Fruit fly (Drosophila melanogaster) whole organism, embryonic: Measurements from ENCODE around the gene Phyhd1.

Experiments
- Atf3 ChIP-seq: fragments of 200-800 bp; sonication (Bioruptor generic); optimal IDR thresholded peaks from 3 replicates; lab custom pipeline; 2016; ENCODE audit warnings: missing biosample characterization, missing genetic modification characterization
- B-H2 ChIP-seq: fragments of 200-800 bp; sonication (Bioruptor generic); optimal IDR thresholded peaks from 2 replicates; lab custom pipeline; 2018; ENCODE audit warnings: missing biosample characterization, mild to moderate bottlenecking, missing genetic modification characterization
- CG10147 ChIP-seq: fragments of 200-800 bp; sonication (Bioruptor generic); optimal IDR thresholded peaks from 2 replicates; lab custom pipeline; 2019; ENCODE audit warnings: missing biosample characterization, mild to moderate bottlenecking, missing genetic modification characterization, moderate library complexity
- CG11398 ChIP-seq: fragments of 200-800 bp; sonication (Bioruptor generic); optimal IDR thresholded peaks from 2 replicates; lab custom pipeline; 2016; ENCODE audit warnings: missing biosample characterization, missing genetic modification characterization
- CG11504 ChIP-seq: fragments of 200-800 bp; sonication (Bioruptor generic); optimal IDR thresholded peaks from 3 replicates; lab custom pipeline; 2019; ENCODE audit warnings: missing biosample characterization, mild to moderate bottlenecking, missing genetic modification characterization, moderate library complexity
- CG16863 ChIP-seq: fragments of 200-800 bp; sonication (Bioruptor generic); optimal IDR thresholded peaks from 3 replicates; lab custom pipeline; 2016; ENCODE audit warnings: missing biosample characterization, missing genetic modification characterization
- CG17186 ChIP-seq: fragments of 200-800 bp; sonication (Bioruptor generic); optimal IDR thresholded peaks from 3 replicates; lab custom pipeline; 2017; ENCODE audit warnings: missing biosample characterization, missing genetic modification reagents, missing genetic modification characterization
- CG17359 ChIP-seq: fragments of 200-800 bp; sonication (Bioruptor generic); optimal IDR thresholded peaks from 3 replicates; lab custom pipeline; 2018; ENCODE audit warnings: missing biosample characterization, mild to moderate bottlenecking, missing genetic modification characterization, moderate library complexity
- CG2129 ChIP-seq: fragments of 200-800 bp; sonication (Bioruptor generic); IDR thresholded peaks from 2 replicates; pipeline ENCODE4 v1.3.6; 2022; ENCODE audit warnings: missing biosample characterization, missing genetic modification characterization; ENCODE audit not compliant: partially characterized antibody
- CG2199 ChIP-seq: fragments of 200-800 bp; sonication (Bioruptor generic); IDR thresholded peaks from 3 replicates; pipeline ENCODE4 v1.3.6; 2022; ENCODE audit warnings: missing biosample characterization, missing genetic modification characterization
- CG3995 ChIP-seq: fragments of 200-800 bp; sonication (Bioruptor generic); optimal IDR thresholded peaks from 3 replicates; lab custom pipeline; 2016; ENCODE audit warnings: missing biosample characterization, missing genetic modification characterization
- CG4424 ChIP-seq: fragments of 200-800 bp; sonication (Bioruptor generic); optimal IDR thresholded peaks from 3 replicates; lab custom pipeline; 2016; ENCODE audit warnings: missing biosample characterization, missing genetic modification characterization
- CG4730 ChIP-seq: fragments of 200-800 bp; sonication (Bioruptor generic); IDR thresholded peaks from 2 replicates; pipeline ENCODE4 v1.3.6; 2022; ENCODE audit warnings: missing biosample characterization, missing genetic modification characterization
- CG6813 ChIP-seq: fragments of 200-800 bp; sonication (Bioruptor generic); optimal IDR thresholded peaks from 2 replicates; lab custom pipeline; 2017; ENCODE audit warnings: missing biosample characterization, missing genetic modification characterization, mild to moderate bottlenecking, moderate library complexity, missing genetic modification reagents
- CG8290 ChIP-seq, 3 experiments: fragments of 200-800 bp; sonication (Bioruptor generic); optimal IDR thresholded peaks; 2 replicates each; lab custom pipeline; 2016 to 2019; ENCODE audit warnings: missing biosample characterization in 3 of 3, missing genetic modification characterization in 3 of 3, mild to moderate bottlenecking in 2 of 3, moderate library complexity in 1 of 3
- CG8359 ChIP-seq: fragments of 200-800 bp; sonication (Bioruptor generic); optimal IDR thresholded peaks from 2 replicates; lab custom pipeline; 2017; ENCODE audit warnings: missing biosample characterization, mild to moderate bottlenecking, missing genetic modification characterization, borderline replicate concordance
- CG9215 ChIP-seq: fragments of 200-800 bp; sonication (Bioruptor generic); IDR thresholded peaks from 2 replicates; pipeline ENCODE4 v1.3.6; 2022; ENCODE audit warnings: missing biosample characterization, missing genetic modification characterization
- CTCF ChIP-seq: fragments of 200-800 bp; sonication (Bioruptor generic); optimal IDR thresholded peaks from 2 replicates; lab custom pipeline; 2017; ENCODE audit warnings: missing biosample characterization, mild to moderate bottlenecking, missing genetic modification characterization, moderate library complexity
- Chrac-16 ChIP-seq: fragments of 200-800 bp; sonication (Bioruptor generic); optimal IDR thresholded peaks from 3 replicates; lab custom pipeline; 2016; ENCODE audit warnings: missing biosample characterization, missing genetic modification characterization
- D ChIP-seq, 2 experiments: fragments of 200-800 bp in 1 of 2; fragments of >200 bp in 1 of 2; sonication (Bioruptor generic) in 1 of 2; optimal IDR thresholded peaks; 2 replicates in 1 of 2; 3 replicates in 1 of 2; lab custom pipeline; 2017; ENCODE audit warnings: mild to moderate bottlenecking in 1 of 2, missing biosample characterization in 1 of 2, missing genetic modification characterization in 1 of 2, missing genetic modification reagents in 1 of 2
- Dek ChIP-seq: fragments of 200-800 bp; sonication (Bioruptor generic); optimal IDR thresholded peaks from 3 replicates; lab custom pipeline; 2019; ENCODE audit warnings: missing biosample characterization, mild to moderate bottlenecking, missing genetic modification characterization, moderate library complexity
- E2f2 ChIP-seq: fragments of 200-800 bp; sonication (Bioruptor generic); IDR thresholded peaks from 2 replicates; pipeline ENCODE4 v1.3.6; 2022; ENCODE audit warnings: missing biosample characterization, missing genetic modification characterization
- HLH4C ChIP-seq: fragments of 200-800 bp; sonication (Bioruptor generic); IDR thresholded peaks from 3 replicates; pipeline ENCODE4 v1.3.6; 2022; ENCODE audit warnings: missing biosample characterization, missing genetic modification characterization; ENCODE audit not compliant: partially characterized antibody
- MTF-1 ChIP-seq: fragments of 200-800 bp; sonication (Bioruptor generic); optimal IDR thresholded peaks from 2 replicates; lab custom pipeline; 2018; ENCODE audit warnings: missing biosample characterization, mild to moderate bottlenecking, missing genetic modification characterization, borderline replicate concordance
- NC2β ChIP-seq: fragments of 200-800 bp; sonication (Bioruptor generic); optimal IDR thresholded peaks from 2 replicates; lab custom pipeline; 2016; ENCODE audit warnings: missing biosample characterization, missing genetic modification characterization
- Ptx1 ChIP-seq: fragments of 200-800 bp; sonication (Bioruptor generic); IDR thresholded peaks from 2 replicates; pipeline ENCODE4 v1.3.6; 2022; ENCODE audit warnings: missing biosample characterization, missing genetic modification characterization
- Six4 ChIP-seq: fragments of 200-800 bp; sonication (Bioruptor generic); optimal IDR thresholded peaks from 2 replicates; lab custom pipeline; 2016; ENCODE audit warnings: missing biosample characterization, missing genetic modification characterization
- Sox100B ChIP-seq: fragments of 200-800 bp; sonication (Bioruptor generic); optimal IDR thresholded peaks from 3 replicates; lab custom pipeline; 2018; ENCODE audit warnings: missing biosample characterization, mild to moderate bottlenecking, missing genetic modification characterization
- Sry-β ChIP-seq: fragments of 200-800 bp; sonication (Bioruptor generic); optimal IDR thresholded peaks from 2 replicates; lab custom pipeline; 2018; ENCODE audit warnings: missing biosample characterization, mild to moderate bottlenecking, missing genetic modification characterization, moderate library complexity
- Trl ChIP-seq, 3 experiments: fragments of >200 bp in 2 of 3; fragments of 200-800 bp in 1 of 3; sonication (Bioruptor generic) in 1 of 3; optimal IDR thresholded peaks; 2 replicates in 1 of 3; 3 replicates in 2 of 3; lab custom pipeline; 2016 to 2017; ENCODE audit warnings: missing biosample characterization in 1 of 3, missing genetic modification characterization in 1 of 3
- ase ChIP-seq: fragments of 200-800 bp; sonication (Bioruptor generic); IDR thresholded peaks from 3 replicates; pipeline ENCODE4 v1.3.6; 2022; ENCODE audit warnings: missing biosample characterization, missing genetic modification characterization
- bcd ChIP-seq: fragments of 200-800 bp; sonication (Bioruptor generic); optimal IDR thresholded peaks from 2 replicates; lab custom pipeline; 2017; ENCODE audit warnings: missing biosample characterization, mild to moderate bottlenecking, missing genetic modification characterization
- chinmo ChIP-seq: fragments of 200-800 bp; sonication (Bioruptor generic); IDR thresholded peaks from 4 replicates; pipeline ENCODE4 v1.3.6; 2022; ENCODE audit warnings: missing biosample characterization, missing genetic modification characterization; ENCODE audit not compliant: partially characterized antibody
- ci ChIP-seq: fragments of 200-800 bp; sonication (Bioruptor generic); IDR thresholded peaks from 3 replicates; pipeline ENCODE4 v1.3.6; 2022; ENCODE audit warnings: missing biosample characterization, missing genetic modification characterization
- dmrt11E ChIP-seq: fragments of 200-800 bp; sonication (Bioruptor generic); optimal IDR thresholded peaks from 3 replicates; lab custom pipeline; 2018; ENCODE audit warnings: missing biosample characterization, mild to moderate bottlenecking, missing genetic modification characterization, moderate library complexity
- ftz-f1 ChIP-seq: fragments of 200-800 bp; sonication (Bioruptor generic); optimal IDR thresholded peaks from 2 replicates; lab custom pipeline; 2016; ENCODE audit warnings: missing biosample characterization, missing genetic modification characterization
- jumu ChIP-seq: fragments of 200-800 bp; sonication (Bioruptor generic); optimal IDR thresholded peaks from 3 replicates; lab custom pipeline; 2016; ENCODE audit warnings: missing biosample characterization, missing genetic modification characterization
- kay ChIP-seq: fragments of 200-800 bp; sonication (Bioruptor generic); optimal IDR thresholded peaks from 2 replicates; lab custom pipeline; 2016; ENCODE audit warnings: missing biosample characterization, missing genetic modification characterization
- mam ChIP-seq: fragments of 200-800 bp; sonication (Bioruptor generic); optimal IDR thresholded peaks from 3 replicates; lab custom pipeline; 2016; ENCODE audit warnings: missing biosample characterization, missing genetic modification characterization
- oc ChIP-seq: fragments of 200-800 bp; sonication (Bioruptor generic); optimal IDR thresholded peaks from 2 replicates; lab custom pipeline; 2018; ENCODE audit warnings: missing biosample characterization, mild to moderate bottlenecking, missing genetic modification characterization, moderate library complexity
- org-1 ChIP-seq: fragments of 200-800 bp; sonication (Bioruptor generic); optimal IDR thresholded peaks from 2 replicates; lab custom pipeline; 2017; ENCODE audit warnings: missing biosample characterization, missing genetic modification characterization
- pnt ChIP-seq: fragments of 200-800 bp; sonication (Bioruptor generic); optimal IDR thresholded peaks from 3 replicates; lab custom pipeline; 2016; ENCODE audit warnings: missing biosample characterization, missing genetic modification characterization
- pum ChIP-seq: fragments of 200-800 bp; sonication (Bioruptor generic); optimal IDR thresholded peaks from 2 replicates; lab custom pipeline; 2016; ENCODE audit warnings: missing biosample characterization, missing genetic modification characterization
- ranshi ChIP-seq: fragments of 200-800 bp; sonication (Bioruptor generic); IDR thresholded peaks from 2 replicates; pipeline ENCODE4 v1.3.6; 2022; ENCODE audit warnings: missing biosample characterization, missing genetic modification characterization
- sc ChIP-seq, 3 experiments: fragments of >200 bp in 2 of 3; fragments of 200-800 bp in 1 of 3; sonication (Bioruptor generic) in 1 of 3; optimal IDR thresholded peaks; 2 replicates in 2 of 3; 3 replicates in 1 of 3; lab custom pipeline; 2017; ENCODE audit warnings: mild to moderate bottlenecking in 1 of 3, missing biosample characterization in 1 of 3, missing genetic modification characterization in 1 of 3, missing genetic modification reagents in 1 of 3
- sd ChIP-seq: fragments of 200-800 bp; sonication (Bioruptor generic); optimal IDR thresholded peaks from 3 replicates; lab custom pipeline; 2018; ENCODE audit warnings: missing biosample characterization, mild to moderate bottlenecking, missing genetic modification characterization, moderate library complexity
- so ChIP-seq: fragments of 200-800 bp; sonication (Bioruptor generic); IDR thresholded peaks from 3 replicates; pipeline ENCODE4 v1.3.6; 2022; ENCODE audit warnings: missing biosample characterization, missing genetic modification characterization
- toy ChIP-seq: fragments of 200-800 bp; sonication (Bioruptor generic); IDR thresholded peaks from 2 replicates; pipeline ENCODE4 v1.3.6; 2022; ENCODE audit warnings: missing biosample characterization, missing genetic modification characterization
- vvl ChIP-seq: fragments of 200-800 bp; sonication (Bioruptor generic); IDR thresholded peaks from 2 replicates; pipeline ENCODE4 v1.3.6; 2022; ENCODE audit warnings: missing biosample characterization, missing genetic modification characterization

The Phyhd1 gene

DNA sequence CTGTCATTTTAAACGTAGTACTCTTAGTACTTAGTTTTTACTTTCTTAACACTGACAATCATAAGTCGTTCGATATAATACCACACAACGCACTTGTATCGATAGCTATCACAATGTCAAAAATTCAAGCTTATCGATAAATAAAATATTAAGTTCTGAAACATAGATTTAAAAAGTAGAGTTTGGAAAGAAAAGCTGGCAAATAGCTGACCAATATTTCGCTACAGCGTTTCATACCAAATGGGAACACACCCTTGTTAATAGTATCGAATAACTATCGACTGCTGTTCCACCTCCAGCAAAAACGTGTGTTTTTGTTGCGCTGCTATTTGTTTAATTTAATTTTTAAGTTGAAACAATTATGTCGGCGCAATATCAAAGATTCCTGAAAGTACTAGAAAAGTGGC is 15.6 kb upstream of the Phyhd1 start, which contains the start of the genes pug, CG14683 and CG46459 (continued):
- TF ChIP-seq so (GFP tag; lab: Robert Waterston, UW) (no peak), CG9215 (GFP tag; lab: Robert Waterston, UW) (0 out of 2 replicates have a peak, but pooled peaks have one; percentile 22), sc (optimal IDR thresholded peaks at IDR 0.05; lab: Kevin White, UChicago) (no peak), sc (GFP tag; optimal IDR thresholded peaks at IDR 0.05; lab: Kevin White, UChicago) (no peak), B-H2 (GFP tag; lab: Kevin White, UChicago) (peak; percentile 14), D (optimal IDR thresholded peaks at IDR 0.05; lab: Kevin White, UChicago) (no peak), D (GFP tag; optimal IDR thresholded peaks at IDR 0.05; lab: Kevin White, UChicago) (no peak), vvl (GFP tag; lab: Robert Waterston, UW) (peak; percentile 44), bcd (GFP tag; lab: Kevin White, UChicago) (peak; percentile 16), dmrt11E (tag; lab: Kevin White, UChicago) (peak; percentile 26), Sry-β (GFP tag; lab: Kevin White, UChicago) (no peak), ranshi (0 out of 2 replicates have a peak, but pooled peaks have one; percentile 32), Dek (tag; lab: Kevin White, UChicago) (no peak), ase (GFP tag; lab: Robert Waterston, UW) (no peak), toy (no peak), HLH4C (GFP tag; lab: Robert Waterston, UW) (peak; percentile 95), MTF-1 (GFP tag; lab: Kevin White, UChicago) (no peak), CG17186 (peak; percentile 76), CG3995 (GFP tag; lab: Kevin White, UChicago) (peak; percentile 45), jumu (GFP tag; lab: Kevin White, UChicago) (peak; percentile 25), CG8290 (GFP tag; optimal IDR thresholded peaks at IDR 0.05; lab: Kevin White, UChicago) (peak; percentile 58), CG8290 (tag; optimal IDR thresholded peaks at IDR 0.05; lab: Kevin White, UChicago) (no peak), chinmo (peak; percentile 85; the same call in 3 of the 4 replicates), CG8359 (GFP tag; lab: Kevin White, UChicago) (no peak), mam (GFP tag; lab: Kevin White, UChicago) (peak; percentile 71), NC2β (GFP tag; lab: Kevin White, UChicago) (peak; percentile 2), CG4730 (GFP tag; lab: Robert Waterston, UW) (no peak), oc (no peak), CG2199 (GFP tag; lab: Robert Waterston, UW) (no peak), CG11398 (GFP tag; lab: Kevin White, UChicago) (no peak), kay (peak; percentile 2), org-1 (no peak), Six4 (GFP tag; lab: Kevin White, UChicago) (no peak), CG2129 (GFP tag; lab: Robert Waterston, UW) (peak; percentile 98), Trl (optimal IDR thresholded peaks at IDR 0.05; lab: Kevin White, UChicago) (no peak), Trl (GFP tag; optimal IDR thresholded peaks at IDR 0.05; lab: Kevin White, UChicago) (peak; percentile 73), CTCF (GFP tag; lab: Kevin White, UChicago) (no peak), ftz-f1 (GFP tag; lab: Kevin White, UChicago) (no peak), ci (GFP tag; lab: Robert Waterston, UW) (no peak), CG10147 (GFP tag; lab: Kevin White, UChicago) (peak; percentile 52), Ptx1 (0 out of 2 replicates have a peak, but pooled peaks have one; percentile 12), Sox100B (GFP tag; lab: Kevin White, UChicago) (no peak), Chrac-16 (GFP tag; lab: Kevin White, UChicago) (peak; percentile 8), CG11504 (tag; lab: Kevin White, UChicago) (peak; percentile 66), CG16863 (GFP tag; lab: Kevin White, UChicago) (peak; percentile 12), sd (tag; lab: Kevin White, UChicago) (peak; percentile 43), CG4424 (GFP tag; lab: Kevin White, UChicago) (peak; percentile 40), Atf3 (GFP tag; lab: Kevin White, UChicago) (peak; percentile 40), pum (GFP tag; lab: Kevin White, UChicago) (peak; percentile 45), pnt (GFP tag; lab: Kevin White, UChicago) (peak; percentile 17), E2f2 (GFP tag; lab: Robert Waterston, UW) (peak; percentile 76), CG17359 (tag; lab: Kevin White, UChicago) (peak; percentile 8), CG6813 (GFP tag; lab: Kevin White, UChicago) (no peak)
